Worm (Caenorhabditis elegans) whole organism, L2 larva: ENCODE measurements around the gene tmed-10.

Experiments
- ZK546.5 ChIP-seq: sonication (generic microtip); optimal IDR thresholded peaks from 2 replicates; lab custom pipeline; 2017; ENCODE audit warnings: missing biosample characterization, missing genetic modification characterization
- ceh-82 ChIP-seq: fragments of 150-350 bp; optimal IDR thresholded peaks from 2 replicates; lab custom pipeline; 2014; ENCODE audit warnings: missing biosample characterization, missing genetic modification characterization
- nhr-77 ChIP-seq: fragments of 150-350 bp; optimal IDR thresholded peaks from 2 replicates; lab custom pipeline; 2014; ENCODE audit warnings: missing biosample characterization, missing genetic modification characterization
- unc-55 ChIP-seq: fragments of 150-350 bp; sonication (generic microtip); optimal IDR thresholded peaks from 3 replicates; lab custom pipeline; 2014; ENCODE audit warnings: missing biosample characterization, missing genetic modification reagents, missing genetic modification characterization

- TF ChIP-seq unc-55 (GFP tag; lab: Kevin White, UChicago) (no peak), ZK546.5 (no peak), ceh-82 (tag; lab: Kevin White, UChicago) (no peak), nhr-77 (no peak)
These were observed 32.4 kb downstream of the tmed-10 start, which contains the start of gene T03F7.6 for ce11 chrV:11294393-11294792.
